Fruit fly (Drosophila melanogaster) whole organism, embryonic: ENCODE results near the gene Coa8.

Source experiments
- CG11085 ChIP-seq: fragments of 200-800 bp; sonication (Bioruptor generic); IDR thresholded peaks from 2 replicates; pipeline ENCODE4 v1.3.6; 2022; ENCODE audit warnings: missing biosample characterization, missing genetic modification characterization
- CG11504 ChIP-seq: fragments of 200-800 bp; sonication (Bioruptor generic); optimal IDR thresholded peaks from 3 replicates; lab custom pipeline; 2019; ENCODE audit warnings: missing biosample characterization, mild to moderate bottlenecking, missing genetic modification characterization, moderate library complexity
- CG12769 ChIP-seq: fragments of 200-800 bp; sonication (Bioruptor generic); optimal IDR thresholded peaks from 2 replicates; lab custom pipeline; 2019; ENCODE audit warnings: missing biosample characterization, mild to moderate bottlenecking, missing genetic modification characterization, moderate library complexity
- CG13424 ChIP-seq: fragments of 200-800 bp; sonication (Bioruptor generic); optimal IDR thresholded peaks from 2 replicates; lab custom pipeline; 2019; ENCODE audit warnings: missing biosample characterization, mild to moderate bottlenecking, missing genetic modification characterization, moderate library complexity
- CG14014 ChIP-seq: fragments of 200-800 bp; sonication (Bioruptor generic); IDR thresholded peaks from 2 replicates; pipeline ENCODE4 v1.3.6; 2022; ENCODE audit warnings: missing biosample characterization, missing genetic modification characterization
- CG14710 ChIP-seq: fragments of 200-800 bp; sonication (Bioruptor generic); optimal IDR thresholded peaks from 3 replicates; lab custom pipeline; 2019; ENCODE audit warnings: missing biosample characterization, mild to moderate bottlenecking, missing genetic modification characterization, moderate library complexity
- CG14860 ChIP-seq: fragments of 200-800 bp; sonication (Bioruptor generic); IDR thresholded peaks from 3 replicates; pipeline ENCODE4 v1.3.6; 2022; ENCODE audit warnings: missing biosample characterization, missing genetic modification characterization; ENCODE audit not compliant: partially characterized antibody
- CG15479 ChIP-seq: fragments of 200-800 bp; sonication (Bioruptor generic); optimal IDR thresholded peaks from 3 replicates; lab custom pipeline; 2019; ENCODE audit warnings: missing biosample characterization, mild to moderate bottlenecking, missing genetic modification characterization, moderate library complexity
- CG1603 ChIP-seq: fragments of 200-800 bp; sonication (Bioruptor generic); optimal IDR thresholded peaks from 2 replicates; lab custom pipeline; 2019; ENCODE audit warnings: missing biosample characterization, mild to moderate bottlenecking, missing genetic modification characterization, moderate library complexity
- CG16779 ChIP-seq: fragments of 200-800 bp; sonication (Bioruptor generic); IDR thresholded peaks from 2 replicates; pipeline ENCODE4 v1.3.6; 2022; ENCODE audit warnings: missing biosample characterization, missing genetic modification characterization
- CG17359 ChIP-seq: fragments of 200-800 bp; sonication (Bioruptor generic); optimal IDR thresholded peaks from 3 replicates; lab custom pipeline; 2018; ENCODE audit warnings: missing biosample characterization, mild to moderate bottlenecking, missing genetic modification characterization, moderate library complexity
- CG17612 ChIP-seq: fragments of 200-800 bp; sonication (Bioruptor generic); IDR thresholded peaks from 2 replicates; pipeline ENCODE4 v1.3.6; 2022; ENCODE audit warnings: missing biosample characterization, missing genetic modification characterization
- CG18262 ChIP-seq: fragments of 200-800 bp; optimal IDR thresholded peaks from 3 replicates; lab custom pipeline; 2019; ENCODE audit warnings: missing biosample characterization, mild to moderate bottlenecking, missing genetic modification characterization, moderate library complexity
- CG3065 ChIP-seq: fragments of 200-800 bp; sonication (Bioruptor generic); optimal IDR thresholded peaks from 2 replicates; lab custom pipeline; 2016; ENCODE audit warnings: missing biosample characterization, missing genetic modification characterization
- CG3281 ChIP-seq: fragments of 200-800 bp; sonication (Bioruptor generic); optimal IDR thresholded peaks from 3 replicates; lab custom pipeline; 2017; ENCODE audit warnings: missing biosample characterization, mild to moderate bottlenecking, missing genetic modification characterization
- CG34224 ChIP-seq: fragments of 200-800 bp; sonication (Bioruptor generic); IDR thresholded peaks from 3 replicates; pipeline ENCODE4 v1.3.6; 2022; ENCODE audit warnings: missing biosample characterization, missing genetic modification characterization; ENCODE audit not compliant: partially characterized antibody
- CG4328 ChIP-seq: fragments of 200-800 bp; sonication (Bioruptor generic); optimal IDR thresholded peaks from 3 replicates; lab custom pipeline; 2017; ENCODE audit warnings: missing biosample characterization, missing genetic modification reagents, missing genetic modification characterization
- CG4360 ChIP-seq: fragments of 200-800 bp; sonication (Bioruptor generic); IDR thresholded peaks from 2 replicates; pipeline ENCODE4 v1.3.6; 2022; ENCODE audit warnings: missing biosample characterization, missing genetic modification characterization
- CG5180 ChIP-seq: fragments of 200-800 bp; sonication (Bioruptor generic); optimal IDR thresholded peaks from 3 replicates; lab custom pipeline; 2017; ENCODE audit warnings: missing biosample characterization, missing genetic modification characterization, mild to moderate bottlenecking, moderate library complexity, missing genetic modification reagents
- CG9932 ChIP-seq: fragments of 200-800 bp; sonication (Bioruptor generic); IDR thresholded peaks from 2 replicates; pipeline ENCODE4 v1.3.6; 2022; ENCODE audit warnings: missing biosample characterization, missing genetic modification characterization
- CTCF ChIP-seq: fragments of 200-800 bp; sonication (Bioruptor generic); optimal IDR thresholded peaks from 2 replicates; lab custom pipeline; 2017; ENCODE audit warnings: missing biosample characterization, mild to moderate bottlenecking, missing genetic modification characterization, moderate library complexity
- D19A ChIP-seq: fragments of 200-800 bp; optimal IDR thresholded peaks from 3 replicates; lab custom pipeline; 2019; ENCODE audit warnings: missing biosample characterization, mild to moderate bottlenecking, missing genetic modification characterization, moderate library complexity
- Dek ChIP-seq: fragments of 200-800 bp; sonication (Bioruptor generic); optimal IDR thresholded peaks from 3 replicates; lab custom pipeline; 2019; ENCODE audit warnings: missing biosample characterization, mild to moderate bottlenecking, missing genetic modification characterization, moderate library complexity
- Kr ChIP-seq: fragments of 200-800 bp; sonication (Bioruptor generic); optimal IDR thresholded peaks from 2 replicates; lab custom pipeline; 2017; ENCODE audit warnings: missing biosample characterization, mild to moderate bottlenecking, missing genetic modification characterization
- Lpt ChIP-seq: fragments of >200 bp; optimal IDR thresholded peaks from 2 replicates; lab custom pipeline; 2018; ENCODE audit warnings: missing biosample characterization, missing genetic modification characterization
- Poxn ChIP-seq: fragments of 200-800 bp; sonication (Bioruptor generic); IDR thresholded peaks from 2 replicates; pipeline ENCODE4 v1.3.6; 2022; ENCODE audit warnings: missing biosample characterization, missing genetic modification characterization
- Ravus ChIP-seq: fragments of 200-800 bp; sonication (Bioruptor generic); IDR thresholded peaks from 2 replicates; pipeline ENCODE4 v1.3.6; 2022; ENCODE audit warnings: missing biosample characterization, missing genetic modification characterization
- Side ChIP-seq: fragments of 200-800 bp; sonication (Bioruptor generic); optimal IDR thresholded peaks from 2 replicates; lab custom pipeline; 2016; ENCODE audit warnings: missing biosample characterization, missing genetic modification characterization
- al ChIP-seq: fragments of 200-800 bp; sonication (Bioruptor generic); IDR thresholded peaks from 2 replicates; pipeline ENCODE4 v1.3.6; 2022; ENCODE audit warnings: missing biosample characterization, missing genetic modification characterization
- ato ChIP-seq: fragments of 200-800 bp; sonication (Bioruptor generic); IDR thresholded peaks from 2 replicates; pipeline ENCODE4 v1.3.6; 2022; ENCODE audit warnings: missing biosample characterization, missing genetic modification characterization; ENCODE audit not compliant: partially characterized antibody
- cg ChIP-seq: fragments of 200-800 bp; sonication (Bioruptor generic); optimal IDR thresholded peaks from 3 replicates; lab custom pipeline; 2019; ENCODE audit warnings: missing biosample characterization, mild to moderate bottlenecking, missing genetic modification characterization, moderate library complexity
- dm ChIP-seq: fragments of 200-800 bp; sonication (Bioruptor generic); optimal IDR thresholded peaks from 3 replicates; lab custom pipeline; 2016; ENCODE audit warnings: missing biosample characterization, missing genetic modification characterization
- emc ChIP-seq: fragments of 200-800 bp; sonication (Bioruptor generic); optimal IDR thresholded peaks from 2 replicates; lab custom pipeline; 2016; ENCODE audit warnings: missing biosample characterization, missing genetic modification characterization
- esg ChIP-seq: fragments of 200-800 bp; sonication (Bioruptor generic); conservative IDR thresholded peaks from 2 replicates; pipeline ENCODE4 v1.3.6; 2022; ENCODE audit warnings: missing biosample characterization, missing genetic modification characterization
- fru ChIP-seq: fragments of >200 bp; optimal IDR thresholded peaks from 2 replicates; lab custom pipeline; 2017
- ftz-f1 ChIP-seq: fragments of 200-800 bp; sonication (Bioruptor generic); optimal IDR thresholded peaks from 2 replicates; lab custom pipeline; 2016; ENCODE audit warnings: missing biosample characterization, missing genetic modification characterization
- gro ChIP-seq: fragments of 200-800 bp; sonication (Bioruptor generic); optimal IDR thresholded peaks from 2 replicates; lab custom pipeline; 2016; ENCODE audit warnings: missing biosample characterization, missing genetic modification characterization
- insv ChIP-seq, 2 experiments: fragments of 200-800 bp; sonication (Bioruptor generic); optimal IDR thresholded peaks; 3 replicates each; lab custom pipeline; 2016 to 2018; ENCODE audit warnings: missing biosample characterization in 2 of 2, missing genetic modification characterization in 2 of 2
- jigr1 ChIP-seq: fragments of 200-800 bp; sonication (Bioruptor generic); IDR thresholded peaks from 3 replicates; pipeline ENCODE4 v1.3.6; 2022; ENCODE audit warnings: missing biosample characterization, missing genetic modification characterization
- kah ChIP-seq: fragments of 200-800 bp; sonication (Bioruptor generic); optimal IDR thresholded peaks from 2 replicates; lab custom pipeline; 2018; ENCODE audit warnings: missing biosample characterization, mild to moderate bottlenecking, missing genetic modification characterization
- luna ChIP-seq: fragments of 200-800 bp; sonication (Bioruptor generic); optimal IDR thresholded peaks from 2 replicates; lab custom pipeline; 2016; ENCODE audit warnings: missing biosample characterization, missing genetic modification characterization
- maf-S ChIP-seq: fragments of 200-800 bp; sonication (Bioruptor generic); optimal IDR thresholded peaks from 2 replicates; lab custom pipeline; 2016; ENCODE audit warnings: missing biosample characterization, missing genetic modification characterization
- oc ChIP-seq: fragments of 200-800 bp; sonication (Bioruptor generic); optimal IDR thresholded peaks from 2 replicates; lab custom pipeline; 2018; ENCODE audit warnings: missing biosample characterization, mild to moderate bottlenecking, missing genetic modification characterization, moderate library complexity
- odd ChIP-seq: fragments of 200-800 bp; sonication (Bioruptor generic); optimal IDR thresholded peaks from 2 replicates; lab custom pipeline; 2017; ENCODE audit warnings: missing biosample characterization, mild to moderate bottlenecking, missing genetic modification characterization
- otp ChIP-seq: fragments of 200-800 bp; sonication (Bioruptor generic); IDR thresholded peaks from 3 replicates; pipeline ENCODE4, ENCODE4 v1.3.6; 2022; ENCODE audit warnings: missing biosample characterization, missing genetic modification characterization
- pnt ChIP-seq: fragments of 200-800 bp; sonication (Bioruptor generic); optimal IDR thresholded peaks from 3 replicates; lab custom pipeline; 2016; ENCODE audit warnings: missing biosample characterization, missing genetic modification characterization
- row ChIP-seq: fragments of 200-800 bp; sonication (Bioruptor generic); IDR thresholded peaks from 3 replicates; pipeline ENCODE4 v1.3.6; 2022; ENCODE audit warnings: missing biosample characterization, missing genetic modification characterization
- salm ChIP-seq: fragments of 200-800 bp; sonication (Bioruptor generic); optimal IDR thresholded peaks from 2 replicates; lab custom pipeline; 2018; ENCODE audit warnings: missing biosample characterization, mild to moderate bottlenecking, missing genetic modification characterization
- sima ChIP-seq: fragments of 200-800 bp; sonication (Bioruptor generic); optimal IDR thresholded peaks from 2 replicates; lab custom pipeline; 2016; ENCODE audit warnings: missing biosample characterization, missing genetic modification characterization
- toy ChIP-seq: fragments of 200-800 bp; sonication (Bioruptor generic); IDR thresholded peaks from 2 replicates; pipeline ENCODE4 v1.3.6; 2022; ENCODE audit warnings: missing biosample characterization, missing genetic modification characterization
- trh ChIP-seq: fragments of 200-800 bp; sonication (Bioruptor generic); optimal IDR thresholded peaks from 2 replicates; lab custom pipeline; 2016; ENCODE audit warnings: missing biosample characterization, missing genetic modification characterization
- unc-4 ChIP-seq: fragments of 200-800 bp; sonication (Bioruptor generic); IDR thresholded peaks from 2 replicates; pipeline ENCODE4 v1.3.6; 2022; ENCODE audit warnings: missing biosample characterization, missing genetic modification characterization; ENCODE audit not compliant: partially characterized antibody
- wor ChIP-seq: fragments of 200-800 bp; sonication (Bioruptor generic); IDR thresholded peaks from 2 replicates; pipeline ENCODE4 v1.3.6; 2022; ENCODE audit warnings: missing biosample characterization, missing genetic modification characterization

Gene Coa8

dm6 chrX:1889926-1890325, 9.8 kb downstream of the Coa8 start, which contains the start of the genes trr and mRpL16 (continued):
- TF ChIP-seq esg (GFP tag; lab: Robert Waterston, UW) (no peak), ato (GFP tag; lab: Robert Waterston, UW) (0 out of 2 replicates have a peak, but pooled peaks have one; percentile 45), D19A (tag; lab: Kevin White, UChicago) (no peak), CG3281 (no peak), al (GFP tag; lab: Robert Waterston, UW) (no peak; the same call in 1 of the 2 replicates), trh (GFP tag; lab: Kevin White, UChicago) (no peak), Dek (tag; lab: Kevin White, UChicago) (peak; percentile 25), row (GFP tag; lab: Robert Waterston, UW) (peak; percentile 74), salm (tag; lab: Kevin White, UChicago) (no peak), kah (GFP tag; lab: Kevin White, UChicago) (no peak), CG11504 (tag; lab: Kevin White, UChicago) (peak; percentile 90), unc-4 (peak; percentile 80), Ravus (GFP tag; lab: Robert Waterston, UW) (no peak), fru (lab: Kevin White, UChicago) (no peak), CG3065 (GFP tag; lab: Kevin White, UChicago) (no peak), CG11085 (no peak), CG5180 (no peak), CG18262 (tag; lab: Kevin White, UChicago) (peak; percentile 43), CG17359 (tag; lab: Kevin White, UChicago) (no peak), dm (peak; percentile 24), CG34224 (GFP tag; lab: Robert Waterston, UW) (0 out of 3 replicates have a peak, but pooled peaks have one; percentile 37), cg (GFP tag; lab: Kevin White, UChicago) (peak; percentile 7), CG4328 (GFP tag; lab: Kevin White, UChicago) (no peak), CG17612 (no peak), CG1603 (tag; lab: Kevin White, UChicago) (peak; percentile 85), Kr (no peak), CG13424 (peak; percentile 52), odd (GFP tag; lab: Kevin White, UChicago) (no peak), gro (no peak), CG12769 (tag; lab: Kevin White, UChicago) (no peak), insv (GFP tag; optimal IDR thresholded peaks at IDR 0.05; lab: Kevin White, UChicago) (peak in 1 of 2 experiments; percentile 16), Side (GFP tag; lab: Kevin White, UChicago) (peak; percentile 27), CG14710 (peak; percentile 77), CG4360 (GFP tag; lab: Robert Waterston, UW) (no peak), CG14860 (GFP tag; lab: Robert Waterston, UW) (peak; percentile 28; the same call in 1 of the 3 replicates), luna (no peak), oc (tag; lab: Kevin White, UChicago) (no peak), emc (GFP tag; lab: Kevin White, UChicago) (no peak), CG14014 (GFP tag; lab: Robert Waterston, UW) (no peak), toy (GFP tag; lab: Robert Waterston, UW) (no peak), maf-S (no peak), jigr1 (GFP tag; lab: Robert Waterston, UW) (no peak), Poxn (GFP tag; lab: Robert Waterston, UW) (no peak), CG15479 (GFP tag; lab: Kevin White, UChicago) (peak; percentile 96), CTCF (GFP tag; lab: Kevin White, UChicago) (no peak), wor (GFP tag; lab: Robert Waterston, UW) (no peak), otp (GFP tag; lab: Robert Waterston, UW) (no peak), sima (no peak), CG16779 (GFP tag; lab: Robert Waterston, UW) (no peak), ftz-f1 (GFP tag; lab: Kevin White, UChicago) (no peak), pnt (peak; percentile 3), Lpt (GFP tag; lab: Kevin White, UChicago) (no peak), CG9932 (GFP tag; lab: Robert Waterston, UW) (peak; percentile 66)
